Worm (Caenorhabditis elegans) whole organism, mixed stage, embryonic: ENCODE results near the gene coa-7.

Experiments
- M03D4.4 ChIP-seq: sonication (generic microtip); optimal IDR thresholded peaks from 2 replicates; lab custom pipeline; 2017; ENCODE audit warnings: mild to moderate bottlenecking, missing genetic modification characterization, missing compliant biosample characterization
- bed-3 ChIP-seq: fragments of 200-800 bp; sonication (Bioruptor generic); optimal IDR thresholded peaks from 3 replicates; lab custom pipeline; 2018; ENCODE audit warnings: mild to moderate bottlenecking, missing genetic modification characterization, moderate library complexity, missing compliant biosample characterization
- blmp-1 ChIP-seq: fragments of 150-350 bp; optimal IDR thresholded peaks from 2 replicates; lab custom pipeline; 2014; ENCODE audit warnings: missing biosample characterization, missing genetic modification characterization
- ceh-43 ChIP-seq: fragments of 200-800 bp; sonication (Bioruptor generic); optimal IDR thresholded peaks from 2 replicates; lab custom pipeline; 2018; ENCODE audit warnings: mild to moderate bottlenecking, missing genetic modification characterization, moderate library complexity, missing compliant biosample characterization
- ceh-83 ChIP-seq: fragments of 200-800 bp; sonication (Bioruptor generic); optimal IDR thresholded peaks from 2 replicates; lab custom pipeline; 2018; ENCODE audit warnings: mild to moderate bottlenecking, missing genetic modification characterization, missing compliant biosample characterization
- ces-1 ChIP-seq: fragments of 150-350 bp; optimal IDR thresholded peaks from 2 replicates; lab custom pipeline; 2014; ENCODE audit warnings: missing biosample characterization, missing genetic modification reagents, missing genetic modification characterization
- cnd-1 ChIP-seq: fragments of 200-800 bp; sonication (Bioruptor generic); optimal IDR thresholded peaks from 2 replicates; lab custom pipeline; 2018; ENCODE audit warnings: mild to moderate bottlenecking, missing genetic modification characterization, missing compliant biosample characterization
- elt-1 ChIP-seq: sonication (generic microtip); optimal IDR thresholded peaks from 2 replicates; lab custom pipeline; 2017; ENCODE audit warnings: missing genetic modification characterization, mild to moderate bottlenecking, missing compliant biosample characterization, antibody characterized with exemption, moderate library complexity, borderline replicate concordance; ENCODE audit not compliant: insufficient read depth
- elt-3 ChIP-seq: fragments of 150-350 bp; optimal IDR thresholded peaks from 2 replicates; lab custom pipeline; 2014; ENCODE audit warnings: missing biosample characterization, missing genetic modification characterization
- flh-1 ChIP-seq: fragments of 200-800 bp; sonication (Bioruptor generic); optimal IDR thresholded peaks from 2 replicates; lab custom pipeline; 2018; ENCODE audit warnings: mild to moderate bottlenecking, missing genetic modification characterization, moderate library complexity, missing compliant biosample characterization
- ham-2 ChIP-seq: fragments of 200-800 bp; sonication (Bioruptor generic); optimal IDR thresholded peaks from 2 replicates; lab custom pipeline; 2018; ENCODE audit warnings: mild to moderate bottlenecking, missing genetic modification characterization, missing compliant biosample characterization
- hlh-1 ChIP-seq: fragments of 150-350 bp; optimal IDR thresholded peaks from 2 replicates; lab custom pipeline; 2014; ENCODE audit warnings: missing biosample characterization, missing genetic modification reagents, missing genetic modification characterization
- lin-32 ChIP-seq: fragments of 200-800 bp; sonication (Bioruptor generic); optimal IDR thresholded peaks from 2 replicates; lab custom pipeline; 2018; ENCODE audit warnings: mild to moderate bottlenecking, missing genetic modification characterization, missing compliant biosample characterization
- lsy-2 ChIP-seq: fragments of 150-350 bp; optimal IDR thresholded peaks from 2 replicates; lab custom pipeline; 2014; ENCODE audit warnings: missing biosample characterization, missing genetic modification characterization
- mab-5 ChIP-seq: fragments of 150-350 bp; optimal IDR thresholded peaks from 2 replicates; lab custom pipeline; 2014; ENCODE audit warnings: missing biosample characterization, missing genetic modification characterization
- mep-1 ChIP-seq: fragments of 150-350 bp; optimal IDR thresholded peaks from 2 replicates; lab custom pipeline; 2017; ENCODE audit warnings: missing biosample characterization, missing genetic modification reagents, missing genetic modification characterization, inconsistent platforms
- mls-2 ChIP-seq: sonication (generic microtip); optimal IDR thresholded peaks from 2 replicates; lab custom pipeline; 2016; ENCODE audit warnings: mild to moderate bottlenecking, missing genetic modification characterization, moderate library complexity, missing compliant biosample characterization
- nhr-12 ChIP-seq: fragments of 150-350 bp; optimal IDR thresholded peaks from 2 replicates; lab custom pipeline; 2014; ENCODE audit warnings: missing biosample characterization, missing genetic modification characterization
- nhr-2 ChIP-seq: fragments of 150-350 bp; optimal IDR thresholded peaks from 2 replicates; lab custom pipeline; 2014; ENCODE audit warnings: missing biosample characterization, missing genetic modification characterization
- nhr-237 ChIP-seq: fragments of 150-350 bp; optimal IDR thresholded peaks from 2 replicates; lab custom pipeline; 2014; ENCODE audit warnings: missing biosample characterization, missing genetic modification characterization
- nhr-28 ChIP-seq: fragments of 150-350 bp; optimal IDR thresholded peaks from 2 replicates; lab custom pipeline; 2014; ENCODE audit warnings: missing biosample characterization, missing genetic modification characterization
- pha-4 ChIP-seq: fragments of 150-350 bp; optimal IDR thresholded peaks from 2 replicates; lab custom pipeline; 2018; ENCODE audit warnings: missing biosample characterization, missing genetic modification reagents, missing genetic modification characterization
- sem-2 ChIP-seq: fragments of 200-800 bp; sonication (Bioruptor generic); optimal IDR thresholded peaks from 2 replicates; lab custom pipeline; 2018; ENCODE audit warnings: mild to moderate bottlenecking, missing genetic modification characterization, missing compliant biosample characterization
- snpc-4 ChIP-seq: fragments of 150-350 bp; optimal IDR thresholded peaks from 2 replicates; lab custom pipeline; 2014; ENCODE audit warnings: missing biosample characterization, missing genetic modification characterization
- sptf-1 ChIP-seq: sonication (generic microtip); optimal IDR thresholded peaks from 2 replicates; lab custom pipeline; 2017; ENCODE audit warnings: mild to moderate bottlenecking, missing genetic modification characterization, moderate library complexity, missing compliant biosample characterization
- unc-120 ChIP-seq: sonication (generic microtip); optimal IDR thresholded peaks from 2 replicates; lab custom pipeline; 2017; ENCODE audit warnings: missing genetic modification characterization, missing compliant biosample characterization; ENCODE audit not compliant: poor library complexity, severe bottlenecking
- unc-62 ChIP-seq: fragments of 150-350 bp; optimal IDR thresholded peaks from 2 replicates; lab custom pipeline; 2014; ENCODE audit warnings: missing biosample characterization, missing genetic modification reagents, missing genetic modification characterization
- zip-8 ChIP-seq: fragments of 150-350 bp; optimal IDR thresholded peaks from 2 replicates; lab custom pipeline; 2014; ENCODE audit warnings: missing biosample characterization, missing genetic modification characterization
- ztf-11 ChIP-seq: fragments of 150-350 bp; optimal IDR thresholded peaks from 2 replicates; lab custom pipeline; 2014; ENCODE audit warnings: missing biosample characterization, missing genetic modification characterization

Gene coa-7

DNA sequence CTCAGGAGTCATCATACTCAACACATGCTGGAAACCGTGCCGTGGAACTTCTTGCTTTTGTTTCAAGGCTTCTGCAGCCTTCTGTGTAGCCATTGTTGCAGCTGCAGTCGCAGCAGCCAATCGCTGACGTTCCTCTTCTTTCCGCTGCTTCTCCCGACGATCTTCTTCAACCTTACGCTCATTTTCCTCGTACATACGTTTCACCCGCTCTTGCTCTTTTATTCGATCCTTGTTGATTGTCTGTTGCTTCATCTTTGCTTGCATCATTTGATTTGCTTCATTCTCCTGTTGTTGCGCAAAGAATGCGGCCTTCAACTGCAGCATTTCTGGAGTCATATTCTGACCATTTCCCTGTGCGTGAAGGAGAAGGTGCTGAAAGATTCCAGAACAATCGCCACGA, 28.3 kb downstream of the coa-7 start:
- TF ChIP-seq sem-2 (GFP tag; lab: Kevin White, UChicago) (peak; percentile 36), mep-1 (no peak)

- TF ChIP-seq ceh-43 (GFP tag; lab: Kevin White, UChicago) = no peak
Observed at ce11 chrII:11621576-11621975, 29.4 kb downstream of the coa-7 start.

DNA sequence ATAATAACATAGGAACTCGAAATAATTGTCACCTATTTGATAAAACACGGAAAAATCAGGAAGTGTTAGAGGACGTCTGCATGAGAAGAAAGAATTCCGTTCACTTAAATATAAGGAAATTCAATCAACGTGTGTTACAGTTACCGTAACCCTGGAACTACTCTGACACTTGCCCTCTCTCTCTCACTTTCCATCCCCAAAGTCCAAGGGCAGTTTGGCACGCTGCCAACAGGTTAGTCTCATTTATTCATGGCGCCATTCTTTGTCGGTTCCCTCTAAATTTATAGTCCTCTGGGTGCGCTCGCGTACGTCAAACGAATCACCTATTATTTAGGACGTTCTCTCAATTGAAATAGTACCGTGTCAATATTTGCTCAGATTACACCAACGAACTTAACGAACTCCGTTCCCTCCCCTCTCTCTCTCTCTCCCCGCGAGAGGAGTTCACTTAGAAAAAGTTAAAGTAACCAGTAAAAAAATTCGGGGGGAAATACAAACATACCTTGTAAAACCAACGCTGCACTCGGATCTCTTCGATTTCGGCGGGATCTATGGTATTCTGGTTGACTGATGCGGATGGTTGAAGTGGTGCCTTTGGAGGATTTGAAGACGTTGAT, 30.2 kb downstream of the coa-7 start:
- TF ChIP-seq ces-1 (GFP tag; lab: Kevin White, UChicago) (no peak), elt-1 (tag; lab: Kevin White, UChicago) (no peak), bed-3 (GFP tag; lab: Kevin White, UChicago) (no peak), cnd-1 (tag; lab: Kevin White, UChicago) (no peak), nhr-237 (tag; lab: Kevin White, UChicago) (no peak), zip-8 (tag; lab: Kevin White, UChicago) (no peak), unc-120 (no peak), sem-2 (GFP tag; lab: Kevin White, UChicago) (no peak), nhr-12 (no peak), mab-5 (tag; lab: Kevin White, UChicago) (no peak), snpc-4 (no peak), flh-1 (GFP tag; lab: Kevin White, UChicago) (no peak), nhr-2 (tag; lab: Kevin White, UChicago) (no peak), nhr-28 (no peak), M03D4.4 (tag; lab: Kevin White, UChicago) (no peak), pha-4 (tag; lab: Kevin White, UChicago) (no peak), sptf-1 (tag; lab: Kevin White, UChicago) (no peak), ztf-11 (tag; lab: Kevin White, UChicago) (no peak), unc-62 (GFP tag; lab: Kevin White, UChicago) (no peak), ham-2 (no peak)

ce11 chrII:11619895-11620439, 31.0 kb downstream of the coa-7 start:
- TF ChIP-seq elt-3 = no peak
- peak; percentile 17 for TF ChIP-seq bed-3 (GFP tag; lab: Kevin White, UChicago)
- TF ChIP-seq ces-1 (GFP tag; lab: Kevin White, UChicago) = no peak
- peak; percentile 44 for TF ChIP-seq ceh-83
- peak; percentile 29 for TF ChIP-seq pha-4 (tag; lab: Kevin White, UChicago)
- TF ChIP-seq sptf-1 (tag; lab: Kevin White, UChicago) = peak; percentile 36
- TF ChIP-seq lin-32 (GFP tag; lab: Kevin White, UChicago) = no peak
- TF ChIP-seq ham-2 = peak; percentile 49
- TF ChIP-seq cnd-1 (tag; lab: Kevin White, UChicago) = peak; percentile 16
- no peak for TF ChIP-seq elt-1 (tag; lab: Kevin White, UChicago)
- TF ChIP-seq unc-120 = peak; percentile 64
- peak; percentile 49 for TF ChIP-seq mls-2 (tag; lab: Kevin White, UChicago)
- TF ChIP-seq blmp-1 (tag; lab: Kevin White, UChicago) = no peak
- no peak for TF ChIP-seq lsy-2 (tag; lab: Kevin White, UChicago)

ce11 chrII:11619171-11619570, 31.8 kb downstream of the coa-7 start:
- TF ChIP-seq bed-3 (GFP tag; lab: Kevin White, UChicago) (no peak), unc-62 (GFP tag; lab: Kevin White, UChicago) (no peak), zip-8 (tag; lab: Kevin White, UChicago) (no peak), blmp-1 (tag; lab: Kevin White, UChicago) (no peak), mab-5 (tag; lab: Kevin White, UChicago) (no peak), sptf-1 (tag; lab: Kevin White, UChicago) (no peak), ceh-83 (no peak), mls-2 (tag; lab: Kevin White, UChicago) (no peak), nhr-28 (no peak), hlh-1 (no peak), ham-2 (no peak), nhr-237 (tag; lab: Kevin White, UChicago) (no peak), nhr-12 (no peak)
